Worm (Caenorhabditis elegans) whole organism, L2 larva: ENCODE measurements around the gene srz-37.

Experiments used
- C34F6.9 ChIP-seq: fragments of 150-350 bp; optimal IDR thresholded peaks from 2 replicates; lab custom pipeline; 2014; ENCODE audit warnings: missing biosample characterization, missing genetic modification characterization
- F13H6.1 ChIP-seq: sonication (generic microtip); optimal IDR thresholded peaks from 2 replicates; lab custom pipeline; 2016; ENCODE audit warnings: missing genetic modification characterization, missing compliant biosample characterization
- R02D3.7 ChIP-seq: fragments of 150-350 bp; optimal IDR thresholded peaks from 2 replicates; lab custom pipeline; 2014; ENCODE audit warnings: missing biosample characterization, missing genetic modification characterization
- Y55F3AM.14 ChIP-seq: fragments of 200-800 bp; sonication (Bioruptor generic); optimal IDR thresholded peaks from 2 replicates; lab custom pipeline; 2018; ENCODE audit warnings: mild to moderate bottlenecking, missing genetic modification characterization, missing compliant biosample characterization
- alr-1 ChIP-seq: fragments of 150-350 bp; optimal IDR thresholded peaks from 2 replicates; lab custom pipeline; 2014; ENCODE audit warnings: missing biosample characterization, missing genetic modification characterization
- aly-2 ChIP-seq: fragments of 150-350 bp; optimal IDR thresholded peaks from 2 replicates; lab custom pipeline; 2014; ENCODE audit warnings: missing biosample characterization, missing genetic modification characterization
- ama-1 ChIP-seq: fragments of 150-350 bp; optimal IDR thresholded peaks from 2 replicates; lab custom pipeline; 2018; ENCODE audit warnings: inconsistent platforms
- blmp-1 ChIP-seq: sonication (generic microtip); optimal IDR thresholded peaks from 2 replicates; lab custom pipeline; 2017; ENCODE audit warnings: missing genetic modification characterization, mild to moderate bottlenecking, missing compliant biosample characterization, antibody characterized with exemption, moderate library complexity; ENCODE audit not compliant: insufficient read depth
- ceh-16 ChIP-seq: fragments of 150-350 bp; optimal IDR thresholded peaks from 2 replicates; lab custom pipeline; 2014; ENCODE audit warnings: missing biosample characterization, missing genetic modification characterization
- ceh-82 ChIP-seq: fragments of 150-350 bp; optimal IDR thresholded peaks from 2 replicates; lab custom pipeline; 2014; ENCODE audit warnings: missing biosample characterization, missing genetic modification characterization
- crh-2 ChIP-seq: sonication (generic microtip); optimal IDR thresholded peaks from 2 replicates; lab custom pipeline; 2017; ENCODE audit warnings: missing biosample characterization, missing genetic modification characterization
- dmd-4 ChIP-seq: sonication (generic microtip); optimal IDR thresholded peaks from 2 replicates; lab custom pipeline; 2017; ENCODE audit warnings: missing biosample characterization, missing genetic modification characterization
- egl-27 ChIP-seq: sonication (generic microtip); optimal IDR thresholded peaks from 3 replicates; lab custom pipeline; 2017; ENCODE audit warnings: missing biosample characterization, missing genetic modification reagents, missing genetic modification characterization
- elt-1 ChIP-seq: fragments of 150-350 bp; optimal IDR thresholded peaks from 2 replicates; lab custom pipeline; 2014; ENCODE audit warnings: missing biosample characterization, missing genetic modification characterization
- elt-3 ChIP-seq: sonication (generic microtip); optimal IDR thresholded peaks from 2 replicates; lab custom pipeline; 2017; ENCODE audit warnings: missing biosample characterization, missing genetic modification characterization
- gmeb-1 ChIP-seq: fragments of 150-350 bp; optimal IDR thresholded peaks from 2 replicates; lab custom pipeline; 2014; ENCODE audit warnings: missing biosample characterization, missing genetic modification characterization
- lin-11 ChIP-seq: fragments of 150-350 bp; sonication (generic microtip); optimal IDR thresholded peaks from 2 replicates; lab custom pipeline; 2014; ENCODE audit warnings: missing biosample characterization, missing genetic modification characterization, inconsistent platforms, mixed read lengths
- lin-13 ChIP-seq: fragments of 150-350 bp; optimal IDR thresholded peaks from 2 replicates; lab custom pipeline; 2014; ENCODE audit warnings: missing biosample characterization, missing genetic modification reagents, missing genetic modification characterization
- lin-39 ChIP-seq: fragments of 150-350 bp; optimal IDR thresholded peaks from 2 replicates; lab custom pipeline; 2014; ENCODE audit warnings: missing biosample characterization, missing genetic modification reagents, missing genetic modification characterization
- lsy-2 ChIP-seq, 2 experiments: fragments of 150-350 bp in 1 of 2; sonication (generic microtip) in 1 of 2; optimal IDR thresholded peaks; 2 replicates each; lab custom pipeline; 2014 to 2017; ENCODE audit warnings: missing biosample characterization in 2 of 2, missing genetic modification characterization in 2 of 2
- mab-5 ChIP-seq: fragments of 150-350 bp; optimal IDR thresholded peaks from 2 replicates; lab custom pipeline; 2014; ENCODE audit warnings: missing biosample characterization, missing genetic modification characterization
- mbf-1 ChIP-seq: sonication (generic microtip); optimal IDR thresholded peaks from 2 replicates; lab custom pipeline; 2017; ENCODE audit warnings: missing biosample characterization, missing genetic modification characterization
- mdl-1 ChIP-seq, 2 experiments: fragments of 150-350 bp in 1 of 2; sonication (generic microtip) in 1 of 2; optimal IDR thresholded peaks; 2 replicates each; lab custom pipeline; 2017; ENCODE audit warnings: missing biosample characterization in 2 of 2, missing genetic modification characterization in 2 of 2
- nhr-11 ChIP-seq: fragments of 150-350 bp; optimal IDR thresholded peaks from 2 replicates; lab custom pipeline; 2014; ENCODE audit warnings: missing biosample characterization, missing genetic modification characterization
- nhr-129 ChIP-seq: fragments of 150-350 bp; optimal IDR thresholded peaks from 2 replicates; lab custom pipeline; 2014; ENCODE audit warnings: missing biosample characterization, missing genetic modification characterization
- nhr-21 ChIP-seq: fragments of 150-350 bp; optimal IDR thresholded peaks from 2 replicates; lab custom pipeline; 2014; ENCODE audit warnings: missing biosample characterization, missing genetic modification characterization
- nhr-23 ChIP-seq: fragments of 150-350 bp; optimal IDR thresholded peaks from 2 replicates; lab custom pipeline; 2014; ENCODE audit warnings: missing biosample characterization, missing genetic modification reagents, missing genetic modification characterization
- nhr-237 ChIP-seq: fragments of 150-350 bp; optimal IDR thresholded peaks from 2 replicates; lab custom pipeline; 2014; ENCODE audit warnings: missing biosample characterization, missing genetic modification characterization
- nhr-25 ChIP-seq: fragments of 150-350 bp; sonication (generic microtip); optimal IDR thresholded peaks from 3 replicates; lab custom pipeline; 2014; ENCODE audit warnings: missing biosample characterization, missing genetic modification characterization
- nhr-6 ChIP-seq: fragments of 150-350 bp; optimal IDR thresholded peaks from 2 replicates; lab custom pipeline; 2014; ENCODE audit warnings: missing biosample characterization, missing genetic modification characterization
- nhr-77 ChIP-seq: fragments of 150-350 bp; optimal IDR thresholded peaks from 2 replicates; lab custom pipeline; 2014; ENCODE audit warnings: missing biosample characterization, missing genetic modification characterization
- peb-1 ChIP-seq: fragments of 150-350 bp; optimal IDR thresholded peaks from 2 replicates; lab custom pipeline; 2014; ENCODE audit warnings: missing biosample characterization, missing genetic modification characterization
- sem-4 ChIP-seq: fragments of 150-350 bp; optimal IDR thresholded peaks from 2 replicates; lab custom pipeline; 2014; ENCODE audit warnings: missing biosample characterization, missing genetic modification reagents, missing genetic modification characterization
- sma-3 ChIP-seq: sonication (generic microtip); optimal IDR thresholded peaks from 2 replicates; lab custom pipeline; 2016; ENCODE audit warnings: missing genetic modification reagents, missing genetic modification characterization, missing compliant biosample characterization
- sma-9 ChIP-seq, 2 experiments: fragments of 150-350 bp in 1 of 2; sonication (generic microtip) in 1 of 2; optimal IDR thresholded peaks; 2 replicates each; lab custom pipeline; 2014 to 2016; ENCODE audit warnings: missing genetic modification characterization in 2 of 2, mild to moderate bottlenecking in 1 of 2, missing biosample characterization in 1 of 2, missing compliant biosample characterization in 1 of 2, missing genetic modification reagents in 1 of 2, moderate library complexity in 1 of 2
- unc-39 ChIP-seq: fragments of 150-350 bp; optimal IDR thresholded peaks from 2 replicates; lab custom pipeline; 2014; ENCODE audit warnings: missing biosample characterization, missing genetic modification characterization
- unc-55 ChIP-seq: fragments of 150-350 bp; sonication (generic microtip); optimal IDR thresholded peaks from 3 replicates; lab custom pipeline; 2014; ENCODE audit warnings: missing biosample characterization, missing genetic modification reagents, missing genetic modification characterization
- unc-62 ChIP-seq: fragments of 150-350 bp; optimal IDR thresholded peaks from 2 replicates; lab custom pipeline; 2014; ENCODE audit warnings: missing biosample characterization, missing genetic modification reagents, missing genetic modification characterization
- zag-1 ChIP-seq: fragments of 150-350 bp; optimal IDR thresholded peaks from 2 replicates; lab custom pipeline; 2014; ENCODE audit warnings: missing biosample characterization, missing genetic modification characterization
- ztf-1 ChIP-seq: fragments of 200-800 bp; sonication (Bioruptor generic); conservative IDR thresholded peaks from 2 replicates; pipeline ENCODE4 v1.3.6; 2022; ENCODE audit warnings: missing genetic modification characterization, missing compliant biosample characterization
- ztf-11 ChIP-seq: sonication (generic microtip); optimal IDR thresholded peaks from 2 replicates; lab custom pipeline; 2017; ENCODE audit warnings: missing biosample characterization, missing genetic modification characterization
- ztf-4 ChIP-seq: fragments of 150-350 bp; optimal IDR thresholded peaks from 2 replicates; lab custom pipeline; 2014; ENCODE audit warnings: missing biosample characterization, missing genetic modification characterization

Gene srz-37

ce11 chrIV:3519352-3519751 is 37.7 kb upstream of the srz-37 start (continued):
- TF ChIP-seq sma-9 (GFP tag; optimal IDR thresholded peaks at IDR 0.05; lab: Kevin White, UChicago) (peak; percentile 8), sma-9 (tag; optimal IDR thresholded peaks at IDR 0.05; lab: Kevin White, UChicago) (no peak), nhr-129 (tag; lab: Kevin White, UChicago) (no peak), lsy-2 (tag; optimal IDR thresholded peaks at IDR 0.05; lab: Kevin White, UChicago) (peak; percentile 20 to 62), unc-39 (tag; lab: Kevin White, UChicago) (no peak), alr-1 (tag; lab: Kevin White, UChicago) (no peak), blmp-1 (no peak), unc-62 (GFP tag; lab: Kevin White, UChicago) (no peak), ztf-4 (tag; lab: Kevin White, UChicago) (no peak), nhr-77 (tag; lab: Kevin White, UChicago) (no peak), zag-1 (tag; lab: Kevin White, UChicago) (peak; percentile 53), nhr-23 (tag; lab: Kevin White, UChicago) (no peak), nhr-21 (no peak)

ce11 chrIV:3517582-3517981 is 35.9 kb upstream of the srz-37 start:
- no peak for TF ChIP-seq ceh-82
- no peak for TF ChIP-seq lsy-2 (tag; optimal IDR thresholded peaks at IDR 0.05; lab: Kevin White, UChicago)
- no peak for TF ChIP-seq sma-3 (GFP tag; lab: Kevin White, UChicago)
- no peak for TF ChIP-seq gmeb-1 (tag; lab: Kevin White, UChicago)
- TF ChIP-seq alr-1 (tag; lab: Kevin White, UChicago), result no peak
- no peak for TF ChIP-seq mdl-1 (tag; optimal IDR thresholded peaks at IDR 0.05; lab: Kevin White, UChicago)
- TF ChIP-seq unc-62 (GFP tag; lab: Kevin White, UChicago), result no peak
- no peak for TF ChIP-seq lin-13 (GFP tag; lab: Kevin White, UChicago)
- TF ChIP-seq nhr-11 (tag; lab: Kevin White, UChicago), result no peak
- no peak for TF ChIP-seq ztf-1 (GFP tag; lab: Robert Waterston, UW)
- TF ChIP-seq mab-5, result no peak
- no peak for TF ChIP-seq C34F6.9 (tag; lab: Kevin White, UChicago)

ce11 chrIV:3516586-3516985 is 34.9 kb upstream of the srz-37 start, which contains the start of gene unc-33:
unc-33 (plus strand) TSS chrIV:3516886.
- TF ChIP-seq nhr-6 (tag; lab: Kevin White, UChicago) (no peak), lsy-2 (tag; optimal IDR thresholded peaks at IDR 0.05; lab: Kevin White, UChicago) (no peak), unc-55 (GFP tag; lab: Kevin White, UChicago) (no peak), nhr-237 (tag; lab: Kevin White, UChicago) (no peak), nhr-77 (tag; lab: Kevin White, UChicago) (no peak), R02D3.7 (tag; lab: Kevin White, UChicago) (no peak), alr-1 (tag; lab: Kevin White, UChicago) (no peak), aly-2 (tag; lab: Kevin White, UChicago) (no peak), peb-1 (tag; lab: Kevin White, UChicago) (no peak), nhr-21 (no peak), lin-13 (GFP tag; lab: Kevin White, UChicago) (no peak), nhr-25 (tag; lab: Kevin White, UChicago) (no peak), elt-3 (tag; lab: Kevin White, UChicago) (no peak), mbf-1 (tag; lab: Kevin White, UChicago) (no peak), ztf-11 (tag; lab: Kevin White, UChicago) (no peak), sem-4 (no peak)

ce11 chrIV:3515412-3516046 is 33.9 kb upstream of the srz-37 start:
- peak; percentile 45 for TF ChIP-seq zag-1 (tag; lab: Kevin White, UChicago)
- TF ChIP-seq ztf-11 (tag; lab: Kevin White, UChicago), result no peak
- TF ChIP-seq nhr-23 (tag; lab: Kevin White, UChicago), result no peak
- TF ChIP-seq nhr-21, result no peak
- TF ChIP-seq sma-9 (GFP tag; optimal IDR thresholded peaks at IDR 0.05; lab: Kevin White, UChicago), result no peak
- no peak for TF ChIP-seq sma-9 (tag; optimal IDR thresholded peaks at IDR 0.05; lab: Kevin White, UChicago)
- no peak for TF ChIP-seq nhr-77 (tag; lab: Kevin White, UChicago)
- TF ChIP-seq dmd-4 (tag; lab: Kevin White, UChicago), result no peak
- TF ChIP-seq C34F6.9 (tag; lab: Kevin White, UChicago), result peak; percentile 78
- TF ChIP-seq nhr-6 (tag; lab: Kevin White, UChicago), result no peak
- no peak for TF ChIP-seq R02D3.7 (tag; lab: Kevin White, UChicago)
- TF ChIP-seq unc-39 (tag; lab: Kevin White, UChicago), result no peak
- TF ChIP-seq F13H6.1 (tag; lab: Kevin White, UChicago), result peak; percentile 86
- TF ChIP-seq unc-62 (GFP tag; lab: Kevin White, UChicago), result no peak
- peak in 1 of 2 experiments; percentile 14 for TF ChIP-seq mdl-1 (tag; optimal IDR thresholded peaks at IDR 0.05; lab: Kevin White, UChicago)
- TF ChIP-seq mbf-1 (tag; lab: Kevin White, UChicago), result no peak
- peak; percentile 69 for TF ChIP-seq crh-2
- peak; percentile 13 for TF ChIP-seq lin-13 (GFP tag; lab: Kevin White, UChicago)
- no peak for TF ChIP-seq lin-39 (tag; lab: Kevin White, UChicago)
- TF ChIP-seq ceh-16 (tag; lab: Kevin White, UChicago), result no peak
- no peak for TF ChIP-seq ama-1 (lab: Kevin White, UChicago)
- TF ChIP-seq nhr-11 (tag; lab: Kevin White, UChicago), result no peak
- no peak for TF ChIP-seq mab-5
- no peak for TF ChIP-seq sma-3 (GFP tag; lab: Kevin White, UChicago)
- no peak for TF ChIP-seq Y55F3AM.14 (GFP tag; lab: Kevin White, UChicago)
- TF ChIP-seq alr-1 (tag; lab: Kevin White, UChicago), result no peak
- no peak for TF ChIP-seq ceh-82
- TF ChIP-seq elt-1 (tag; lab: Kevin White, UChicago), result no peak
- peak; percentile 63 for TF ChIP-seq lin-11 (tag; lab: Kevin White, UChicago)
- TF ChIP-seq ztf-4 (tag; lab: Kevin White, UChicago), result no peak
- TF ChIP-seq egl-27 (tag; lab: Kevin White, UChicago), result no peak
- no peak for TF ChIP-seq blmp-1
